Worm (Caenorhabditis elegans) whole organism, late embryonic: ENCODE results near the gene sri-27.

Experiments
- hlh-13 ChIP-seq: fragments of 200-800 bp; sonication (Bioruptor generic); optimal IDR thresholded peaks from 2 replicates; lab custom pipeline; 2018; ENCODE audit warnings: mild to moderate bottlenecking, missing genetic modification characterization, missing compliant biosample characterization
- sdc-2 ChIP-seq: sonication (generic microtip); optimal IDR thresholded peaks from 2 replicates; lab custom pipeline; 2016; ENCODE audit warnings: missing genotype, missing genetic modification characterization, missing compliant biosample characterization
- sox-4 ChIP-seq: sonication (generic microtip); optimal IDR thresholded peaks from 2 replicates; lab custom pipeline; 2017; ENCODE audit warnings: mild to moderate bottlenecking, missing genetic modification characterization, inconsistent platforms, missing compliant biosample characterization
- tbx-2 ChIP-seq: sonication (generic microtip); optimal IDR thresholded peaks from 2 replicates; lab custom pipeline; 2016; ENCODE audit warnings: missing genetic modification characterization, missing compliant biosample characterization
- unc-3 ChIP-seq, 2 experiments: fragments of 200-800 bp in 1 of 2; sonication (Bioruptor generic) in 1 of 2; sonication (generic microtip) in 1 of 2; conservative IDR thresholded peaks in 1 of 2; optimal IDR thresholded peaks in 1 of 2; 2 replicates each; pipeline versions ENCODE4 v1.3.6 to Lab custom; 2016 to 2022; ENCODE audit warnings: missing compliant biosample characterization in 2 of 2, missing genetic modification characterization in 2 of 2, missing genetic modification reagents in 1 of 2

ce11 chrV:1771727-1772126 lies 46.3 kb downstream of the sri-27 start, which contains the start of gene dhs-13:
- TF ChIP-seq sdc-2 (tag; lab: Kevin White, UChicago) (no peak), unc-3 (GFP tag; conservative IDR thresholded peaks at IDR 0.05; lab: Robert Waterston, UW) (no peak), unc-3 (tag; optimal IDR thresholded peaks at IDR 0.05; lab: Kevin White, UChicago) (no peak), sox-4 (tag; lab: Kevin White, UChicago) (no peak), tbx-2 (tag; lab: Kevin White, UChicago) (no peak), hlh-13 (GFP tag; lab: Kevin White, UChicago) (no peak)
